Fruit fly (Drosophila melanogaster) whole organism, adult: ENCODE results near the gene scyl.

ENCODE experiments used
- CG11617 ChIP-seq: fragments of 200-800 bp; sonication (Bioruptor generic); optimal IDR thresholded peaks from 2 replicates; lab custom pipeline; 2017; ENCODE audit warnings: mild to moderate bottlenecking, missing biosample characterization, missing genetic modification reagents, missing genetic modification characterization
- CG12768 ChIP-seq: fragments of 200-800 bp; sonication (Bioruptor generic); optimal IDR thresholded peaks from 2 replicates; lab custom pipeline; 2017; ENCODE audit warnings: missing biosample characterization, missing genetic modification characterization, mild to moderate bottlenecking, moderate library complexity, missing genetic modification reagents
- CG14711 ChIP-seq: fragments of 200-800 bp; sonication (Bioruptor generic); optimal IDR thresholded peaks from 2 replicates; lab custom pipeline; 2018; ENCODE audit warnings: missing biosample characterization, mild to moderate bottlenecking, missing genetic modification characterization, moderate library complexity
- CG1620 ChIP-seq: fragments of 200-800 bp; sonication (Bioruptor generic); optimal IDR thresholded peaks from 2 replicates; lab custom pipeline; 2016; ENCODE audit warnings: missing biosample characterization, missing genetic modification characterization
- CG33017 ChIP-seq: fragments of 200-800 bp; sonication (Bioruptor generic); optimal IDR thresholded peaks from 2 replicates; lab custom pipeline; 2018; ENCODE audit warnings: missing biosample characterization, mild to moderate bottlenecking, missing genetic modification characterization, moderate library complexity
- CG5204 ChIP-seq: fragments of 200-800 bp; sonication (Bioruptor generic); optimal IDR thresholded peaks from 2 replicates; lab custom pipeline; 2016; ENCODE audit warnings: missing biosample characterization, missing genetic modification characterization
- CG7045 ChIP-seq: fragments of 200-800 bp; sonication (Bioruptor generic); optimal IDR thresholded peaks from 2 replicates; lab custom pipeline; 2017; ENCODE audit warnings: missing biosample characterization, mild to moderate bottlenecking, missing genetic modification characterization
- CG7101 ChIP-seq: fragments of 200-800 bp; sonication (Bioruptor generic); optimal IDR thresholded peaks from 2 replicates; lab custom pipeline; 2018; ENCODE audit warnings: missing biosample characterization, mild to moderate bottlenecking, missing genetic modification characterization, moderate library complexity
- Clk ChIP-seq: fragments of 200-800 bp; sonication (Bioruptor generic); optimal IDR thresholded peaks from 2 replicates; lab custom pipeline; 2017; ENCODE audit warnings: missing biosample characterization, missing genetic modification characterization
- Crg-1 ChIP-seq: fragments of 200-800 bp; sonication (Bioruptor generic); optimal IDR thresholded peaks from 2 replicates; lab custom pipeline; 2016; ENCODE audit warnings: missing biosample characterization, missing genetic modification characterization
- Hr96 ChIP-seq: fragments of 200-800 bp; sonication (Bioruptor generic); optimal IDR thresholded peaks from 2 replicates; lab custom pipeline; 2016; ENCODE audit warnings: missing biosample characterization, missing genetic modification characterization
- Mnt ChIP-seq: fragments of 200-800 bp; sonication (Bioruptor generic); optimal IDR thresholded peaks from 2 replicates; lab custom pipeline; 2016; ENCODE audit warnings: missing biosample characterization, mild to moderate bottlenecking, missing genetic modification characterization
- bab1 ChIP-seq: fragments of 200-800 bp; sonication (Bioruptor generic); optimal IDR thresholded peaks from 3 replicates; lab custom pipeline; 2019; ENCODE audit warnings: missing biosample characterization, mild to moderate bottlenecking, missing genetic modification characterization, moderate library complexity
- cic ChIP-seq: fragments of 200-800 bp; sonication (Bioruptor generic); optimal IDR thresholded peaks from 2 replicates; lab custom pipeline; 2017; ENCODE audit warnings: missing biosample characterization, mild to moderate bottlenecking, missing genetic modification characterization, moderate library complexity
- cnc ChIP-seq, 2 experiments: fragments of >200 bp; optimal IDR thresholded peaks; 2 replicates each; lab custom pipeline; 2017
- kay ChIP-seq: fragments of 200-800 bp; sonication (Bioruptor generic); peaks from one replicate; lab custom pipeline; 2016; ENCODE audit warnings: missing biosample characterization, missing genetic modification characterization, borderline replicate concordance
- ovo ChIP-seq: fragments of 200-800 bp; sonication (Bioruptor generic); optimal IDR thresholded peaks from 2 replicates; lab custom pipeline; 2016; ENCODE audit warnings: missing biosample characterization, missing genetic modification characterization
- pad ChIP-seq: fragments of 200-800 bp; sonication (Bioruptor generic); optimal IDR thresholded peaks from 3 replicates; lab custom pipeline; 2017; ENCODE audit warnings: missing biosample characterization, missing genetic modification characterization, mild to moderate bottlenecking, moderate library complexity, missing genetic modification reagents
- tj ChIP-seq: fragments of 200-800 bp; sonication (Bioruptor generic); optimal IDR thresholded peaks from 3 replicates; lab custom pipeline; 2017; ENCODE audit warnings: missing biosample characterization, mild to moderate bottlenecking, missing genetic modification characterization, moderate library complexity
- toe ChIP-seq: fragments of 200-800 bp; sonication (Bioruptor generic); optimal IDR thresholded peaks from 2 replicates; lab custom pipeline; 2016; ENCODE audit warnings: missing biosample characterization, missing genetic modification characterization

The scyl gene

DNA sequence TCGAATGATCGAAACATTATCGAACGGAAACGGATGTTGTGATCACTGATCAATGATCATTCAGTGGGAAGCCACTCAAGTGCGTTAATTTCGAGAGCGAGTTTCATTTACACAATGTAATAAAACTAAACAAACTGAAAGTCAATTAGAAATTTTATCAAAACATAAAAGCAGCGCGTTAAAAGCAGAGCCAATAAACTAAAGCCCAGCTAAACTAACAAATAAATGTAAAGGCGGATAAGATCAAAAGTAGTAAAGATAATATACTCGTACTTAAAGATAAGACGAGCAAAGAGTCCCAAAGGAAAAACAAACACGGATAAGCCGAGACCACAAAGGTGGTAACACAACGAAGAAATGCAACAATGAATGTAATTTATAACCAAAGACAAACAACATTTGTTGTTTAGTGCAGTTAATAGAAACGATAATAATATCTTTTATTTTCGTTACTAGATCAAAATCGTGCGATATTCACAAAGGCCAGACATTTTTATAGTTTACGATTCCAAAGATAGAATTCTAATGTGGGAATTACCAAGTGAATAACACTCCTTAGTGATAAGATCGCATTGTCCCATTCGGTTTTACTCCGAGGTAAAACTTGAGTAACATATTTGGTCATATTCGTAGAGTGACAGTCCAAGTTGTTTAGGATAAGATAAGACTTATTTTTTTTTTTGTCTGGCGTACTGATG, 21.5 kb downstream of the scyl start:
- TF ChIP-seq kay (GFP tag; lab: Kevin White, UChicago) (peak; percentile 79), cic (GFP tag; lab: Kevin White, UChicago) (peak; percentile 20), CG7101 (tag; lab: Kevin White, UChicago) (no peak), CG33017 (tag; lab: Kevin White, UChicago) (no peak), CG7045 (GFP tag; lab: Kevin White, UChicago) (peak; percentile 7), Crg-1 (no peak)

DNA sequence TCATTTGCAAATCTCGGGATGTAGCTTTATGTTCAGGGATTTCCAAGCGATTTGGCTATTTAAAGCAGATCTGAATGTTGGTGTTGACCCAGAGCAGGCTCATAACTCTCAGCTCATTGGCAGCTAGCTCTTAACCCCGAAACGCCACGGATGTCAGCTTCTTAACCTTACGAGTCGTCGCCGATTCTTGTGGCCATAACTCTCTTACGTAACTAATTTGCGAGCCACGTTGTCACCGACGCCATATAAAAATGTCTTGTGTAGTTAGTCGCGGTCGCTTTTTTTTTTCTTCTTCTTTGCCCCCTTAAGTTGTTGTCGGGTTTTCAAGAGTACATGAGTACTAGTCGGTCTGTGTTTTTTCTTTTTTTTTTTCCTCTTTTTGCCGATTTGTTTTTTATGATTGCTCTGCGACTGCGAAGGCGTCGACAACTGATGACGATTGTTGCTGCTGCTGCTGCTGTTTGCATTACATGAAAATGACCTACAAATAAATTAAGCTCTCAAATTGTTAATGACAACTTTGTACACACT, 22.1 kb downstream of the scyl start:
- TF ChIP-seq Clk (GFP tag; lab: Kevin White, UChicago): no peak
- no peak for TF ChIP-seq Crg-1
- peak; percentile 21 for TF ChIP-seq pad (GFP tag; lab: Kevin White, UChicago)
- no peak for TF ChIP-seq CG1620 (GFP tag; lab: Kevin White, UChicago)
- no peak for TF ChIP-seq CG33017 (tag; lab: Kevin White, UChicago)
- TF ChIP-seq cnc (optimal IDR thresholded peaks at IDR 0.05; lab: Kevin White, UChicago): no peak
- no peak for TF ChIP-seq kay (GFP tag; lab: Kevin White, UChicago)
- no peak for TF ChIP-seq Mnt (GFP tag; lab: Kevin White, UChicago)

DNA sequence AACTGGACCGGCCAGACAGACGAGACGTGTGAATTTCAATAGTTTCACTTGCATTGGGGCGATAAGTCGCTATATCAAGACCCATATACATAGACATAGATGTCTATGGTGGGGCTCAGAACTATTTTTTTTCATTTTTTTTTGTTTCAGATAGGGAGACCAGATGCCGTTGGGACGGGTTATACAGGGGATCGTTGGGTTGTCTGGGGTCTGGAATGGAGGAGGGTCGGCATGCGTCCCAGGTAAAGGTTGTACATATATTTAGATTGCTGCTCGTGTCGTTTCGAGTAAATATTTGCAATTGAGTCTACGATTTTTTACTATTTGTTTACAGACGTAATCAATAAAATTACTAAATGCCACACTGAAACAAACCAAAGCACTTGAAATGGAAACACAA, 23.9 kb downstream of the scyl start:
- peak; percentile 67 for TF ChIP-seq ovo (GFP tag; lab: Kevin White, UChicago)
- peak; percentile 36 for TF ChIP-seq CG33017 (tag; lab: Kevin White, UChicago)
- TF ChIP-seq Hr96: no peak
- no peak for TF ChIP-seq Crg-1
- peak; percentile 36 for TF ChIP-seq CG7101 (tag; lab: Kevin White, UChicago)
- peak; percentile 52 for TF ChIP-seq CG5204 (GFP tag; lab: Kevin White, UChicago)
- TF ChIP-seq CG1620 (GFP tag; lab: Kevin White, UChicago): no peak
- TF ChIP-seq cnc (optimal IDR thresholded peaks at IDR 0.05; lab: Kevin White, UChicago): no peak
- TF ChIP-seq CG12768: no peak
- peak; percentile 45 for TF ChIP-seq CG11617 (GFP tag; lab: Kevin White, UChicago)
- peak; percentile 7 for TF ChIP-seq tj
- TF ChIP-seq Mnt (GFP tag; lab: Kevin White, UChicago): peak; percentile 21
- TF ChIP-seq cic (GFP tag; lab: Kevin White, UChicago): peak; percentile 94
- TF ChIP-seq Clk (GFP tag; lab: Kevin White, UChicago): no peak
- TF ChIP-seq toe: no peak
- no peak for TF ChIP-seq kay (GFP tag; lab: Kevin White, UChicago)
- TF ChIP-seq CG14711 (tag; lab: Kevin White, UChicago): no peak
- TF ChIP-seq CG7045 (GFP tag; lab: Kevin White, UChicago): peak; percentile 23
- no peak for TF ChIP-seq pad (GFP tag; lab: Kevin White, UChicago)
- no peak for TF ChIP-seq bab1 (GFP tag; lab: Kevin White, UChicago)

DNA sequence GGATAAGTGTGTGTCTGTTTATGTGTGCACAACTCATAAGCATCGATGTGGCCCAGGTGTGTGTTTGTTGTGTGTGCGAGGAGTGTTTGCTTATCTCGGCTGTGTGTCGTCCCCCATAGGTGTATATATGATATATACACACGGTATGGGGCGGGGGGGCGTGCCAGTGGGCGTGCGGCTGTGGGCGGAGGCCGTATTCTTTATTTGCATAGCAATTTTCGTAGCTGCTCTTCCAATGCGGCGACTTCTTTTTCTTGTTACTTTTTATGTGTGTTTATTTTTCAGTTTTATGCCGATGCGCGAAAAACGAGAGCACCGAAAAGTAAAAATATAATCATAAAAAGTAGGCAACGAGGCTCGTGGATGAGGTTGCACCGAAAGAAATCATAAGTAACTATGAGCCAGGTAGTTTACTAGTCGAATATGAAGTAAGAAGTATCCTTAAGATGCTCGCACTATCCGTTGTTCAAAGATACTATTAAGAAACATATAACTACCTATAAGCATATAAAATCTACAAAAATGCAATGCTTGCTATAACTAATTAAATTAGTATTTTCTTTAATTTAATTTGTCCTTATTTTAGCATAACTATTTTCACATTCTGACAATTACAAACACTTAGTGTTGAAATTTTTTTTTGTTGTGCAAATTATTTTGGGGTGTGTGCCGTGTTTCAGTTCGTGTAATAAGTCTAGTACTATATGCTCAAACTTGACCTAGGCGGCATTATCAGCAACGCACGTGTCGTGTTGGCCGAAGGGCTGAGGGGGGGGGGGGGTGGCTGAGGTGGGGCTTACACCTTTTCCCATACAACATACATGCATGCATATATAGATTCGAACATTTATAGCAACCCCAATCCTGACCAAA, 26.6 kb downstream of the scyl start:
- no peak for TF ChIP-seq Mnt (GFP tag; lab: Kevin White, UChicago)
- TF ChIP-seq CG11617 (GFP tag; lab: Kevin White, UChicago): peak; percentile 7
- peak; percentile 4 for TF ChIP-seq CG33017 (tag; lab: Kevin White, UChicago)

DNA sequence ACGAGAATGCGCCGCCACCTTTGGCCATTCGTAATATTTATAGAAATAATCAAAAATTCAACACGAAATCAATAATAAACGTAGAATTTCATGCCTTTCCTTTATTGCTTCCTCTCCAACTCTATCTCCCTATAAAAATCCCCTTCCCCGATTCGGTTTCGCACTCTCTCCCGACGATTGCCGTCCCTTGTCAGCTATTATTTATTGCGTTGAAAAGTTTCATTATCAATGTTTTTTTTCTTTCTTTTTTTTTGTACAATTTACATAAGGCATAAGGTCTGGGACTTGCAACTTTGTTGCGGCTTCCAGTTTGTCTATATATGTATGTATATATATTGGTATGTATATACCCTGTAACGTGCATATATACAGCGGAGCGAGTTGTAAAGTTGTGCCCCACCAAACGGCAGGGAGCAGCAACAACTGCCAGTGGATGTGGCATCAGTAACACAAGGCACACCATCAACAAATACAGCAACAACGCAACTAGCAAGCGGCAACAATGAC, 27.3 kb downstream of the scyl start:
- TF ChIP-seq toe (no peak), CG12768 (no peak), CG11617 (GFP tag; lab: Kevin White, UChicago) (no peak), kay (GFP tag; lab: Kevin White, UChicago) (no peak), CG1620 (GFP tag; lab: Kevin White, UChicago) (no peak), CG14711 (tag; lab: Kevin White, UChicago) (no peak), CG7101 (tag; lab: Kevin White, UChicago) (no peak), pad (GFP tag; lab: Kevin White, UChicago) (no peak), Mnt (GFP tag; lab: Kevin White, UChicago) (no peak), CG5204 (GFP tag; lab: Kevin White, UChicago) (no peak), ovo (GFP tag; lab: Kevin White, UChicago) (no peak), Crg-1 (no peak), Hr96 (no peak), tj (no peak)

DNA sequence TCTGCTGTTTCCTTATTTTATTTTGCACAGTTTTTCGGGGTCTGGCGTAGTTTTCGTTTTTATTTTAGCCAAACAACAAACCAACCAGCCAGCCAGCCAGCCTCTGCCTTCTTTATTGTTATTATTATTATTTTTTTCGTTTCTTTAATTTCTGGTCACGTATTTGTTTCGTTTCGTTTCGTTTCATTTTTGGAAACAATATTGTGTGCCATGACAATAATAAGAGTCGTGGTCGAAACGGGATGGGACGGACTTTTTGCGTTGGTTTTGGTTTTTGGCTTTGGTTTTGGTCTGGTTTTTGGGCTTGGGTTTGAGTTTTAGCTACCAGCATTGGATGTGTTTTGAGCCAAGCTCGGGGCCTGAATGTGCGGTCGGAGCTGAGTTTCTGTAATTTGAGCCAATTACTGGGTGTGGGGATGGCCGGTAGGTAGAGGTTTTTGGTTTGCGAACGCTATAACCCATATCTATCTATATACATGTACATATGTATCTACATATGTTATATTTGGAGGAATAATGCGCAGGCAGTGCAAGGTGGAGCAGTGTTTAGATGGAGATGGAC, 28.5 kb downstream of the scyl start:
- TF ChIP-seq tj (peak; percentile 47), Hr96 (no peak), CG7101 (tag; lab: Kevin White, UChicago) (no peak)
